Fruit fly (Drosophila melanogaster): ENCODE measurements around the gene ed.

Gene ed

DNA sequence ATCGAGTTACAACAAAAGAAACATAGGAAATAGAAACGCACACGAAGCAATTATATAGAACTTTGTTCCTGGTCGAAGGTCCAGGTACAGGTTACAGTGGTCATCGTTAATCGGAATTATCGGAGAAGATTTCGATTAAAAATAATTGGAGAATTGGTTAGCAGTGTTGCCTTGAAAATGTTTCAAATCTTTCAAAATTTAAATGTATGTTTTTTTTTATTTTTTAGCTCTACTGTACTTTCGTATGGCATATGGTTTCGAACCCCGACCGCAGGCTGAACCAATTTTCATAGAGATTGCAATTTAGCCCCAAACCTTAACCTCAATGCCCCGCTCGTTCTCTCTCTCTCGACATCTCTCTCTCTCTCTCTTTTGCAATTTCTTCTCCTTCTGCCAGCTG is 3.2 kb upstream of the ed start (continued):
- TF ChIP-seq CG11762 (GFP tag; optimal IDR thresholded peaks at IDR 0.05; ENCODE audit: insufficient read depth) = no peak
- peak; percentile 69 for TF ChIP-seq CG15336 (GFP tag; IDR thresholded peaks at IDR 0.05)
- TF ChIP-seq CG6163 (GFP tag; IDR thresholded peaks at IDR 0.05) = peak; percentile 78
- peak; percentile 64 for TF ChIP-seq Ets96B (tag; optimal IDR thresholded peaks at IDR 0.05)
- no peak for TF ChIP-seq CG6854 (GFP tag; optimal IDR thresholded peaks at IDR 0.05)
- no peak for TF ChIP-seq ss (GFP tag; optimal IDR thresholded peaks at IDR 0.05)
- peak; percentile 49 for TF ChIP-seq CG10669 (GFP tag; optimal IDR thresholded peaks at IDR 0.05)
- peak; percentile 50 for TF ChIP-seq CG1621 (tag; optimal IDR thresholded peaks at IDR 0.05)
- TF ChIP-seq achi (GFP tag; optimal IDR thresholded peaks at IDR 0.05) = peak; percentile 50
- TF ChIP-seq eg (GFP tag; IDR thresholded peaks at IDR 0.05) = peak; percentile 43; the same call in 1 of the 3 replicates
- TF ChIP-seq CG8119 (GFP tag; IDR thresholded peaks at IDR 0.05) = peak; percentile 61; the same call in 2 of the 3 replicates
- TF ChIP-seq topi (GFP tag; optimal IDR thresholded peaks at IDR 0.05) = peak; percentile 5
- TF ChIP-seq Met (GFP tag; optimal IDR thresholded peaks at IDR 0.05) = peak; percentile 2
- TF ChIP-seq Hr4 (GFP tag; optimal IDR thresholded peaks at IDR 0.05) = no peak
- TF ChIP-seq Gug (GFP tag; IDR thresholded peaks at IDR 0.05) = peak; percentile 52
- TF ChIP-seq dsx (GFP tag; optimal IDR thresholded peaks at IDR 0.05; ENCODE audit: poor library complexity, severe bottlenecking) = peak; percentile 30
- TF ChIP-seq esn (GFP tag; optimal IDR thresholded peaks at IDR 0.05) = peak; percentile 35
- peak; percentile 34 for TF ChIP-seq acj6 (GFP tag; optimal IDR thresholded peaks at IDR 0.05)
- no peak for TF ChIP-seq CG11294 (GFP tag; IDR thresholded peaks at IDR 0.05)
- TF ChIP-seq CG10631 (GFP tag; optimal IDR thresholded peaks at IDR 0.05) = peak; percentile 71
- peak; percentile 60 for TF ChIP-seq svp (GFP tag)

DNA sequence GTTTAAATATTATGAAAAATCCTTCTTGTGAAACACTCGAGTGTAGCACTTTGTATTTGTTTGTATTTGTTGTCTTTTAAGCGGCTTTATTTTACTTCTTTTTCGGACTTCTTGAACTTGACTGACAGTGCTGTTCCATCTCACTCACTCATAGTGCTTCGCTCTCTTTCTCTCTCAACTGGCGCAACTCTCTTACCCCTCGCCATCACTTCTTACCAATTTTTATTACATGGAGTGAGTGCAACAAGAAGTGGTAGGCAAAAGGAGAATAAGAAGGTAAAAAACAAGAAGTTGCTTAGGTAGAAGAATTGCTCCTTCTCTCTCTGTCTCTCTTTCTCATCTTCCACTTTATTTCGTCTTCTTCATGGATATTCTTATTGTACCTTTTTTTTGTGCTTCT is 2.5 kb upstream of the ed start:
- TF ChIP-seq CG6163 (GFP tag; IDR thresholded peaks at IDR 0.05) (peak; percentile 71), CG6854 (GFP tag; optimal IDR thresholded peaks at IDR 0.05) (no peak), CG10669 (GFP tag; optimal IDR thresholded peaks at IDR 0.05) (no peak), Eip78C (GFP tag) (peak; percentile 16), esn (GFP tag; optimal IDR thresholded peaks at IDR 0.05) (peak; percentile 1)

DNA sequence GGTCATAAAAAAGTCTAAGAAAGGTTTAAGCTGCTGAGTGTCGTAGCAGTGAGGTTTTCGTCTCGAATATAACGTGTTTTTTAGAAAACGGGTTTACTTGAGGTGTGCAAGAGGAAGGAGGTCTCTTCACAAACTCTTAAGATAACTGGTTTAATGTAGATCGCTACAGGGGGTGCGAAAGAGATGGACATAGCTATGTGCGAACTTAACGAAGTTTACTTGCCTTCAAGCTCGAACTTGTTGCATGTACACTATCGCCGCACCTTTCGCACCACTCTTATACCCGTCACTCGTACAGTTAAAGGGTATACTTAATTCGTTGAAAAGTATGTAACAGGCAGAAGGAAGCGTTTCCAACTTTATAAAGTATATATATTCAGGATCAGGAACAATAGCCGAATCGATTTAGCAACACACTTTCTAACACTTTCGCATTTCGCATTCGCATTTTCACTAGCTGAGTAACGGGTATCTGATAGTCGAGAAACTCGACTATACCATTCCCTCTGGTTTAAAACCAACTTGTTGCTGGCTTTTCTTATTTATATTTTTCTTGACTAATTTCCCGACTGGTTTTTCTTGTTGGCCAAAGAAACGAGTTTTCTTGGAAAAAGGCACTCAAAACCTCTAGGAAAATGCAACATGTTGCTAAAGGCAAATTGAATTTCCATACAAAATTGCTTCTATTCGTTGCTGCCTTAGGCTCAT is 787 bp upstream of the ed start:
- peak; percentile 27 for TF ChIP-seq CG34406 (GFP tag; optimal IDR thresholded peaks at IDR 0.05)
- peak; percentile 97 for TF ChIP-seq dac (GFP tag; optimal IDR thresholded peaks at IDR 0.05)
- peak; percentile 55 for TF ChIP-seq fd59A (GFP tag; optimal IDR thresholded peaks at IDR 0.05)
- TF ChIP-seq fkh (GFP tag; optimal IDR thresholded peaks at IDR 0.05) = no peak
- TF ChIP-seq CG4318 (GFP tag; optimal IDR thresholded peaks at IDR 0.05) = peak; percentile 96
- peak; percentile 51 for TF ChIP-seq cyc (GFP tag; optimal IDR thresholded peaks at IDR 0.05)
- TF ChIP-seq Hr4 (GFP tag; optimal IDR thresholded peaks at IDR 0.05) = peak; percentile 98
- TF ChIP-seq CG1621 (tag; optimal IDR thresholded peaks at IDR 0.05) = peak; percentile 40
- TF ChIP-seq CG32006 (GFP tag; optimal IDR thresholded peaks at IDR 0.05) = peak; percentile 98
- TF ChIP-seq CG9139 (GFP tag; optimal IDR thresholded peaks at IDR 0.05) = no peak
- peak; percentile 98 for TF ChIP-seq CG15336 (GFP tag; IDR thresholded peaks at IDR 0.05)
- TF ChIP-seq Lpt (GFP tag; optimal IDR thresholded peaks at IDR 0.05) = peak; percentile 95
- peak in 1 of 2 experiments; percentile 2 for TF ChIP-seq ss (GFP tag; optimal IDR thresholded peaks at IDR 0.05)
- TF ChIP-seq CG6792 (GFP tag; optimal IDR thresholded peaks at IDR 0.05) = peak; percentile 38
- no peak for TF ChIP-seq Eip93F (GFP tag; optimal IDR thresholded peaks at IDR 0.05)
- peak; percentile 90 for TF ChIP-seq OdsH (GFP tag; optimal IDR thresholded peaks at IDR 0.05)
- peak; percentile 40 to 88 for TF ChIP-seq salr (GFP tag; optimal IDR thresholded peaks at IDR 0.05)
- TF ChIP-seq CG7368 (GFP tag; optimal IDR thresholded peaks at IDR 0.05) = peak; percentile 61
- TF ChIP-seq Sox14 (GFP tag; optimal IDR thresholded peaks at IDR 0.05) = peak; percentile 89
- TF ChIP-seq CG11902 (GFP tag; optimal IDR thresholded peaks at IDR 0.05) = no peak
- peak; percentile 97 for TF ChIP-seq CG6163 (GFP tag; IDR thresholded peaks at IDR 0.05)
- peak; percentile 20 for TF ChIP-seq Sox102F (GFP tag; optimal IDR thresholded peaks at IDR 0.05)
- TF ChIP-seq CG6808 (GFP tag; optimal IDR thresholded peaks at IDR 0.05) = peak; percentile 59
- TF ChIP-seq Sox15 (GFP tag; optimal IDR thresholded peaks at IDR 0.05) = no peak
- peak; percentile 74 for TF ChIP-seq CG11762 (GFP tag; optimal IDR thresholded peaks at IDR 0.05; ENCODE audit: insufficient read depth)
- peak; percentile 75 for TF ChIP-seq CG3032 (tag; optimal IDR thresholded peaks at IDR 0.05)
- peak; percentile 50 for TF ChIP-seq esn (GFP tag; optimal IDR thresholded peaks at IDR 0.05)
- TF ChIP-seq spab (GFP tag; optimal IDR thresholded peaks at IDR 0.05) = peak; percentile 42
- TF ChIP-seq Eip78C (GFP tag) = peak; percentile 93
- TF ChIP-seq CG3919 (GFP tag; optimal IDR thresholded peaks at IDR 0.05) = peak; percentile 85
- no peak for TF ChIP-seq Smox (GFP tag; optimal IDR thresholded peaks at IDR 0.05)
- peak; percentile 64 for TF ChIP-seq lz (GFP tag; optimal IDR thresholded peaks at IDR 0.05)

Data from whole organism, prepupa.